Worm (Caenorhabditis elegans) whole organism, early embryonic: ENCODE data around the gene tre-2.

Source experiments
- ceh-36 ChIP-seq: sonication (generic microtip); optimal IDR thresholded peaks from 2 replicates; lab custom pipeline; 2016; ENCODE audit warnings: missing genetic modification characterization, inconsistent platforms, missing compliant biosample characterization
- hmbx-1 ChIP-seq: sonication (generic microtip); optimal IDR thresholded peaks from 2 replicates; lab custom pipeline; 2016; ENCODE audit warnings: mild to moderate bottlenecking, missing genetic modification characterization, missing compliant biosample characterization
- hmg-4 ChIP-seq: fragments of 200-800 bp; sonication (Bioruptor generic); optimal IDR thresholded peaks from 2 replicates; lab custom pipeline; 2018; ENCODE audit warnings: mild to moderate bottlenecking, missing genetic modification characterization, missing compliant biosample characterization
- hnd-1 ChIP-seq: sonication (generic microtip); optimal IDR thresholded peaks from 2 replicates; lab custom pipeline; 2016; ENCODE audit warnings: missing genetic modification characterization, missing compliant biosample characterization
- scrt-1 ChIP-seq: fragments of 200-800 bp; sonication (Bioruptor generic); IDR thresholded peaks from 2 replicates; pipeline ENCODE4 v1.3.6; 2022; ENCODE audit warnings: missing genetic modification characterization, missing compliant biosample characterization
- sea-1 ChIP-seq: fragments of 200-800 bp; sonication (Bioruptor generic); conservative IDR thresholded peaks from 2 replicates; pipeline ENCODE4 v1.3.6; 2022; ENCODE audit warnings: missing genetic modification characterization, missing compliant biosample characterization

- no peak for TF ChIP-seq hmbx-1 (tag; lab: Kevin White, UChicago)
- no peak for TF ChIP-seq hnd-1
- TF ChIP-seq hmg-4 (GFP tag; lab: Kevin White, UChicago), result no peak
- TF ChIP-seq ceh-36 (tag; lab: Kevin White, UChicago), result no peak
- no peak for TF ChIP-seq sea-1 (GFP tag; lab: Robert Waterston, UW)
- no peak for TF ChIP-seq scrt-1 (GFP tag; lab: Robert Waterston, UW)
These were observed 36.1 kb upstream of the tre-2 start, which contains the start of gene ruvb-2 for ce11 chrIV:6919318-6919717.
